Fruit fly (Drosophila melanogaster): ENCODE data around the gene Lasp.

- TF ChIP-seq CG8478 (optimal IDR thresholded peaks at IDR 0.05) (no peak), CTCF (optimal IDR thresholded peaks at IDR 0.05) (peak; percentile 62 to 70)
These were observed 5.8 kb downstream of the Lasp start for dm6 chr3L:16705630-16706029.

Data from S2 (cell line).